Worm (Caenorhabditis elegans): Measurements from ENCODE around the gene B0222.1.

DNA sequence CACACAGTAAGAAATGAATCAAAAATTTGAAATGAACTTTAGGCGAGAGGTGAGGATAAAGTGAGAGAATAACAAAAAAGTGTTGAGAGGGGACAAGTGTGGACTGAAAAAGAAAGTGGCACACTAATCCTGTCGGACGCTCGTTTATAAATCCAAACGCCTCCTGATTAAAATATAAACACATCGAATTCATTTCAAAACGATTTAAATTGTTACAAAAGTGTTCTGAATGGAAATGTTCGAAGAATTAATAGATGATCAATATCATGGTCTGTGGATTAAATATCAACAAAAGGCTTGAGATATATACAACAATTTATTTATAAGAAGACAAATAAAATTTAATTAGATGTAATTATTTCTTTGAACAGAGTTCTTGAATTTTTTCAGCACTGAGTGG lies 34.0 kb downstream of the B0222.1 start, which contains the start of gene B0222.11:
- TF ChIP-seq ama-1 (optimal IDR thresholded peaks at IDR 0.05) (no peak), flt-1 (GFP tag; IDR thresholded peaks at IDR 0.05) (no peak), tbx-37 (GFP tag; conservative IDR thresholded peaks at IDR 0.05) (no peak)
